Fruit fly (Drosophila melanogaster) whole organism, embryonic: ENCODE data around the gene rgn.

Experiments
- Atf-2 ChIP-seq: fragments of 200-800 bp; sonication (Bioruptor generic); optimal IDR thresholded peaks from 2 replicates; lab custom pipeline; 2016; ENCODE audit warnings: missing biosample characterization, missing genetic modification characterization
- Bgb ChIP-seq: fragments of 200-800 bp; sonication (Bioruptor generic); IDR thresholded peaks from 2 replicates; pipeline ENCODE4 v1.3.6; 2022; ENCODE audit warnings: missing biosample characterization, missing genetic modification characterization; ENCODE audit not compliant: partially characterized antibody
- CG10565 ChIP-seq: fragments of 200-800 bp; sonication (Bioruptor generic); optimal IDR thresholded peaks from 3 replicates; lab custom pipeline; 2016; ENCODE audit warnings: missing biosample characterization, mild to moderate bottlenecking, missing genetic modification characterization
- CG11560 ChIP-seq: fragments of 200-800 bp; sonication (Bioruptor generic); IDR thresholded peaks from 3 replicates; pipeline ENCODE4 v1.3.6; 2022; ENCODE audit warnings: missing biosample characterization, missing genetic modification characterization
- CG12104 ChIP-seq: fragments of 200-800 bp; sonication (Bioruptor generic); optimal IDR thresholded peaks from 3 replicates; lab custom pipeline; 2016; ENCODE audit warnings: missing biosample characterization, missing genetic modification characterization
- CG1233 ChIP-seq: fragments of 200-800 bp; sonication (Bioruptor generic); optimal IDR thresholded peaks from 4 replicates; lab custom pipeline; 2018; ENCODE audit warnings: missing biosample characterization, mild to moderate bottlenecking, missing genetic modification characterization
- CG15073 ChIP-seq: fragments of 200-800 bp; sonication (Bioruptor generic); optimal IDR thresholded peaks from 2 replicates; lab custom pipeline; 2016; ENCODE audit warnings: missing biosample characterization, missing genetic modification characterization
- CG1529 ChIP-seq: fragments of 200-800 bp; sonication (Bioruptor generic); optimal IDR thresholded peaks from 3 replicates; lab custom pipeline; 2018; ENCODE audit warnings: missing biosample characterization, missing genetic modification characterization
- CG16813 ChIP-seq: fragments of 200-800 bp; sonication (Bioruptor generic); IDR thresholded peaks from 3 replicates; pipeline ENCODE4 v1.3.6; 2022; ENCODE audit warnings: missing biosample characterization, missing genetic modification characterization; ENCODE audit not compliant: partially characterized antibody
- CG17385 ChIP-seq: fragments of 200-800 bp; sonication (Bioruptor generic); optimal IDR thresholded peaks from 3 replicates; lab custom pipeline; 2018; ENCODE audit warnings: missing biosample characterization, mild to moderate bottlenecking, missing genetic modification characterization
- CG17802 ChIP-seq: fragments of 200-800 bp; sonication (Bioruptor generic); optimal IDR thresholded peaks from 2 replicates; lab custom pipeline; 2018; ENCODE audit warnings: missing biosample characterization, mild to moderate bottlenecking, missing genetic modification characterization, moderate library complexity
- CG18011 ChIP-seq: fragments of 200-800 bp; sonication (Bioruptor generic); optimal IDR thresholded peaks from 2 replicates; lab custom pipeline; 2017; ENCODE audit warnings: missing biosample characterization, missing genetic modification characterization, mild to moderate bottlenecking, moderate library complexity, missing genotype
- CG18599 ChIP-seq: fragments of 200-800 bp; sonication (Bioruptor generic); optimal IDR thresholded peaks from 3 replicates; lab custom pipeline; 2017; ENCODE audit warnings: missing biosample characterization, missing genetic modification characterization, mild to moderate bottlenecking, moderate library complexity, missing genetic modification reagents
- CG30020 ChIP-seq: fragments of 200-800 bp; optimal IDR thresholded peaks from 2 replicates; lab custom pipeline; 2019; ENCODE audit warnings: missing biosample characterization, mild to moderate bottlenecking, missing genetic modification characterization, moderate library complexity
- CG3281 ChIP-seq: fragments of 200-800 bp; sonication (Bioruptor generic); optimal IDR thresholded peaks from 3 replicates; lab custom pipeline; 2017; ENCODE audit warnings: missing biosample characterization, mild to moderate bottlenecking, missing genetic modification characterization
- CG3838 ChIP-seq: fragments of 200-800 bp; sonication (Bioruptor generic); optimal IDR thresholded peaks from 3 replicates; lab custom pipeline; 2016; ENCODE audit warnings: missing biosample characterization, missing genetic modification characterization
- CG4328 ChIP-seq: fragments of 200-800 bp; sonication (Bioruptor generic); optimal IDR thresholded peaks from 3 replicates; lab custom pipeline; 2017; ENCODE audit warnings: missing biosample characterization, missing genetic modification reagents, missing genetic modification characterization
- CG6791 ChIP-seq: fragments of 200-800 bp; sonication (Bioruptor generic); IDR thresholded peaks from 3 replicates; pipeline ENCODE4 v1.3.6; 2022; ENCODE audit warnings: missing biosample characterization, missing genetic modification characterization; ENCODE audit not compliant: partially characterized antibody
- CG7839 ChIP-seq: fragments of 200-800 bp; sonication (Bioruptor generic); optimal IDR thresholded peaks from 3 replicates; lab custom pipeline; 2018; ENCODE audit warnings: missing biosample characterization, mild to moderate bottlenecking, missing genetic modification characterization, moderate library complexity
- CG9876 ChIP-seq: fragments of 200-800 bp; sonication (Bioruptor generic); optimal IDR thresholded peaks from 2 replicates; lab custom pipeline; 2016; ENCODE audit warnings: missing biosample characterization, missing genetic modification characterization
- CkIIα-i1 ChIP-seq: fragments of 200-800 bp; sonication (Bioruptor generic); IDR thresholded peaks from 2 replicates; pipeline ENCODE4 v1.3.6; 2022; ENCODE audit warnings: missing biosample characterization, missing genetic modification characterization
- D ChIP-seq, 2 experiments: fragments of 200-800 bp in 1 of 2; fragments of >200 bp in 1 of 2; sonication (Bioruptor generic) in 1 of 2; optimal IDR thresholded peaks; 2 replicates in 1 of 2; 3 replicates in 1 of 2; lab custom pipeline; 2017; ENCODE audit warnings: mild to moderate bottlenecking in 1 of 2, missing biosample characterization in 1 of 2, missing genetic modification characterization in 1 of 2, missing genetic modification reagents in 1 of 2
- Drgx ChIP-seq: fragments of 200-800 bp; sonication (Bioruptor generic); IDR thresholded peaks from 2 replicates; pipeline ENCODE4 v1.3.6; 2022; ENCODE audit warnings: missing biosample characterization, missing genetic modification characterization
- Fer2 ChIP-seq: fragments of 200-800 bp; sonication (Bioruptor generic); optimal IDR thresholded peaks from 2 replicates; lab custom pipeline; 2018; ENCODE audit warnings: missing biosample characterization, mild to moderate bottlenecking, missing genetic modification characterization, moderate library complexity
- Hsf ChIP-seq: fragments of 200-800 bp; sonication (Bioruptor generic); optimal IDR thresholded peaks from 3 replicates; lab custom pipeline; 2016; ENCODE audit warnings: missing biosample characterization, missing genetic modification characterization
- Jarid2 ChIP-seq: fragments of 200-800 bp; sonication (Bioruptor generic); optimal IDR thresholded peaks from 3 replicates; lab custom pipeline; 2017; ENCODE audit warnings: mild to moderate bottlenecking, missing biosample characterization, missing genetic modification reagents, missing genetic modification characterization
- MTF-1 ChIP-seq: fragments of 200-800 bp; sonication (Bioruptor generic); optimal IDR thresholded peaks from 2 replicates; lab custom pipeline; 2018; ENCODE audit warnings: missing biosample characterization, mild to moderate bottlenecking, missing genetic modification characterization, borderline replicate concordance
- Myb ChIP-seq: fragments of 200-800 bp; sonication (Bioruptor generic); optimal IDR thresholded peaks from 2 replicates; lab custom pipeline; 2016; ENCODE audit warnings: missing biosample characterization, missing genetic modification characterization
- NFAT ChIP-seq: fragments of 200-800 bp; sonication (Bioruptor generic); IDR thresholded peaks from 2 replicates; pipeline ENCODE4 v1.3.6; 2022; ENCODE audit warnings: missing biosample characterization, missing genetic modification characterization
- Nf-YC ChIP-seq: fragments of 200-800 bp; optimal IDR thresholded peaks from 3 replicates; lab custom pipeline; 2019; ENCODE audit warnings: missing biosample characterization, mild to moderate bottlenecking, missing genetic modification characterization, moderate library complexity
- Pdp1 ChIP-seq, 2 experiments: fragments of 200-800 bp; sonication (Bioruptor generic); optimal IDR thresholded peaks; 3 replicates each; lab custom pipeline; 2016; ENCODE audit warnings: missing biosample characterization in 2 of 2, missing genetic modification characterization in 2 of 2, mild to moderate bottlenecking in 1 of 2, moderate library complexity in 1 of 2
- Ravus ChIP-seq: fragments of 200-800 bp; sonication (Bioruptor generic); IDR thresholded peaks from 2 replicates; pipeline ENCODE4 v1.3.6; 2022; ENCODE audit warnings: missing biosample characterization, missing genetic modification characterization
- Trl ChIP-seq, 3 experiments: fragments of >200 bp in 2 of 3; fragments of 200-800 bp in 1 of 3; sonication (Bioruptor generic) in 1 of 3; optimal IDR thresholded peaks; 2 replicates in 1 of 3; 3 replicates in 2 of 3; lab custom pipeline; 2016 to 2017; ENCODE audit warnings: missing biosample characterization in 1 of 3, missing genetic modification characterization in 1 of 3
- ac ChIP-seq: fragments of 200-800 bp; sonication (Bioruptor generic); optimal IDR thresholded peaks from 3 replicates; lab custom pipeline; 2017; ENCODE audit warnings: missing biosample characterization, mild to moderate bottlenecking, missing genetic modification characterization
- cg ChIP-seq: fragments of 200-800 bp; sonication (Bioruptor generic); optimal IDR thresholded peaks from 3 replicates; lab custom pipeline; 2019; ENCODE audit warnings: missing biosample characterization, mild to moderate bottlenecking, missing genetic modification characterization, moderate library complexity
- chif ChIP-seq, 2 experiments: fragments of 200-800 bp; sonication (Bioruptor generic); optimal IDR thresholded peaks; 3 replicates each; lab custom pipeline; 2016; ENCODE audit warnings: missing biosample characterization in 2 of 2, missing genetic modification characterization in 2 of 2
- ewg ChIP-seq: fragments of 200-800 bp; sonication (Bioruptor generic); optimal IDR thresholded peaks from 3 replicates; lab custom pipeline; 2017; ENCODE audit warnings: mild to moderate bottlenecking, missing biosample characterization, missing genetic modification reagents, missing genetic modification characterization
- gem ChIP-seq: fragments of 200-800 bp; sonication (Bioruptor generic); optimal IDR thresholded peaks from 2 replicates; lab custom pipeline; 2019; ENCODE audit warnings: missing biosample characterization, mild to moderate bottlenecking, missing genetic modification characterization, moderate library complexity
- gfzf ChIP-seq: fragments of 200-800 bp; sonication (Bioruptor generic); optimal IDR thresholded peaks from 2 replicates; lab custom pipeline; 2016; ENCODE audit warnings: missing biosample characterization, mild to moderate bottlenecking, missing genetic modification characterization, moderate library complexity
- kay ChIP-seq: fragments of 200-800 bp; sonication (Bioruptor generic); optimal IDR thresholded peaks from 2 replicates; lab custom pipeline; 2016; ENCODE audit warnings: missing biosample characterization, missing genetic modification characterization
- lbe ChIP-seq: fragments of 200-800 bp; sonication (Bioruptor generic); optimal IDR thresholded peaks from 2 replicates; lab custom pipeline; 2016; ENCODE audit warnings: missing biosample characterization, mild to moderate bottlenecking, missing genetic modification characterization
- sens ChIP-seq: fragments of 200-800 bp; sonication (Bioruptor generic); peaks from one replicate; lab custom pipeline; 2016; ENCODE audit warnings: missing biosample characterization, missing genetic modification characterization
- sna ChIP-seq: fragments of 200-800 bp; sonication (Bioruptor generic); IDR thresholded peaks from 2 replicates; pipeline ENCODE4 v1.3.6; 2022; ENCODE audit warnings: missing biosample characterization, missing genetic modification characterization; ENCODE audit not compliant: partially characterized antibody
- stc ChIP-seq: fragments of 200-800 bp; sonication (Bioruptor generic); IDR thresholded peaks from 2 replicates; pipeline ENCODE4 v1.3.6; 2022; ENCODE audit warnings: missing biosample characterization, missing genetic modification characterization
- wek ChIP-seq: fragments of 200-800 bp; sonication (Bioruptor generic); optimal IDR thresholded peaks from 3 replicates; lab custom pipeline; 2018; ENCODE audit warnings: missing biosample characterization, mild to moderate bottlenecking, missing genetic modification characterization, moderate library complexity
- zfh1 ChIP-seq: fragments of 200-800 bp; sonication (Bioruptor generic); IDR thresholded peaks from 3 replicates; pipeline ENCODE4 v1.3.6; 2022; ENCODE audit warnings: missing biosample characterization, missing genetic modification characterization

rgn gene

DNA sequence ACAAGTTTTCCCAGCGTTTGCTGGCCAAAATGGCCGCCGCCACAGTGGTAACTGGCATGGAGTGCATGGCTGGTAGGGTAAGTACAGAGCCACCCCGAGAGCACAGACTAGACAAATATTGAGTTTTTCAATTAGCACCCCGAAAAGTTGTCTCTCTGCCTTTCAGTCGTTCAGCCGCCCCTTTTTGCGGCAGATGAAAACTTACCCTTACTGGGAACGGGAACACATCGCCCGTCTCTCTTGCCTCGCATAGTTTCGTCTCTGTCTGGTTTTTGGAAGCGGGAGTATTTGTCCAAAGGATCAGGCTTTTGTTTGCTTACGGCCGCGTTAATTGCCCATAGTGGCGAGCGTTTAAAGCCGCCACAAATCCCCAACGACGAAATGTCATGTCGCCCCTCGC, 76.4 kb downstream of the rgn start (continued):
- TF ChIP-seq Ravus (GFP tag; lab: Robert Waterston, UW), result no peak

DNA sequence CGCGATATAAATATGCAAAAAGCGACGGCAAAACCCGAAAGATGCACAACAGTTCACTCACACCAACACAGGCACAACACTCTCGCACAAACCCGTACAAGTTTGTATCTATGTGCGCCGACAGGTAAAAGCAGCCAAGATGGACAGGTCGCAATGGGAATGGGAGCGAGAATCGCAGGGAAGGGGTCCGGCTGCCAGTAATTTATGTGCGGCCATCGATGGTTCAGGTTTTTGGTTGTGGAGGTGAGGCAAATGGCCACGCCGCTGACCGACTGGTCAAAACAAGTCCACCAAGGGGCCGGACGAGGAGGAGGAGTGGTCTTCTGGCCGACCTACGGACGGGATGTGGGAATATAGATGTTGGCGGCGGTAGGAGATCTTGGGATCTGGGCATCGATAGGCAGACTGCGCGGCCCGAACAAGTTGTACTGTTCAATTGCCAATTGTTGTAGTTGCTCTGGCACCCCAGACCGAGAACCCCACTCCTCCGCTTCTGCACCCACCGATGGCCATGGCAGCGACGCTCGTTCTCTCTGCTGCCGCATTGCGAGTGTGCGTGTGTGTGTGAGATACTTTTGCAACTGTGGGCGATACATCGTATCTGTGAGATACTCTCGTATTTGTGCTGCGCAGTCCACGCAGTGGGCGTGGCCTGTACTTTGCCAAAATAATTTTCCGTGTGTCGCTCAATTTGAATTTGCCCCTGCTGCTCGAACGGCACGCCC, 78.0 kb downstream of the rgn start:
- TF ChIP-seq CG17385 (no peak), CkIIα-i1 (no peak), CG17802 (tag; lab: Kevin White, UChicago) (no peak), CG1529 (GFP tag; lab: Kevin White, UChicago) (no peak), MTF-1 (no peak), gfzf (GFP tag; lab: Kevin White, UChicago) (no peak), cg (peak; percentile 83), NFAT (GFP tag; lab: Robert Waterston, UW) (no peak), CG1233 (no peak), CG18599 (GFP tag; lab: Kevin White, UChicago) (no peak), CG30020 (tag; lab: Kevin White, UChicago) (no peak), zfh1 (GFP tag; lab: Robert Waterston, UW) (no peak), CG15073 (GFP tag; lab: Kevin White, UChicago) (no peak), sna (no peak), Bgb (GFP tag; lab: Robert Waterston, UW) (0 out of 2 replicates have a peak, but pooled peaks have one; percentile 18), lbe (GFP tag; lab: Kevin White, UChicago) (no peak), CG10565 (GFP tag; lab: Kevin White, UChicago) (no peak), stc (GFP tag; lab: Robert Waterston, UW) (no peak), ewg (GFP tag; lab: Kevin White, UChicago) (peak; percentile 48), kay (GFP tag; lab: Kevin White, UChicago) (no peak), CG9876 (no peak), CG7839 (no peak), Fer2 (tag; lab: Kevin White, UChicago) (no peak), Trl (optimal IDR thresholded peaks at IDR 0.05; lab: Kevin White, UChicago) (peak; percentile 19 to 23), Trl (GFP tag; optimal IDR thresholded peaks at IDR 0.05; lab: Kevin White, UChicago) (no peak), CG18011 (GFP tag; lab: Kevin White, UChicago) (no peak), Myb (GFP tag; lab: Kevin White, UChicago) (no peak), wek (no peak), D (optimal IDR thresholded peaks at IDR 0.05; lab: Kevin White, UChicago) (peak; percentile 49), D (GFP tag; optimal IDR thresholded peaks at IDR 0.05; lab: Kevin White, UChicago) (no peak), Pdp1 (GFP tag; optimal IDR thresholded peaks at IDR 0.05; lab: Kevin White, UChicago) (no peak), Hsf (no peak), CG6791 (0 out of 3 replicates have a peak, but pooled peaks have one; percentile 5), CG11560 (tag; lab: Robert Waterston, UW) (0 out of 3 replicates have a peak, but pooled peaks have one; percentile 12), gem (tag; lab: Kevin White, UChicago) (no peak), CG4328 (no peak), CG12104 (GFP tag; lab: Kevin White, UChicago) (no peak), ac (GFP tag; lab: Kevin White, UChicago) (no peak), Nf-YC (tag; lab: Kevin White, UChicago) (peak; percentile 93), Jarid2 (GFP tag; lab: Kevin White, UChicago) (peak; percentile 39), CG3838 (GFP tag; lab: Kevin White, UChicago) (no peak), Drgx (GFP tag; lab: Robert Waterston, UW) (no peak), sens (GFP tag; lab: Kevin White, UChicago) (peak; percentile 50), chif (GFP tag; optimal IDR thresholded peaks at IDR 0.05; lab: Kevin White, UChicago) (no peak), Atf-2 (GFP tag; lab: Kevin White, UChicago) (no peak), CG16813 (GFP tag; lab: Robert Waterston, UW) (no peak), CG3281 (GFP tag; lab: Kevin White, UChicago) (no peak)
